Worm (Caenorhabditis elegans): ENCODE results near the gene C55A1.11.
"Not testable (repeated sequence)": the region's sequence is repeated elsewhere in the genome, so short reads cannot be mapped to it uniquely, and the experiment has no call there.

C55A1.11 gene

ce11 chrV:15661580-15661979 is 35.9 kb downstream of the C55A1.11 start (continued):
- no peak for TF ChIP-seq aptf-2 (GFP tag; conservative IDR thresholded peaks at IDR 0.05)

ce11 chrV:15664053-15664661 is 38.5 kb downstream of the C55A1.11 start:
- TF ChIP-seq hmg-1.2 (GFP tag; IDR thresholded peaks at IDR 0.05) (peak; percentile 40; the same call in 1 of the 2 replicates), nhr-80 (tag; optimal IDR thresholded peaks at IDR 0.05) (peak; percentile 45), attf-5 (GFP tag; optimal IDR thresholded peaks at IDR 0.05) (peak; percentile 33), Y67H2A.10 (GFP tag; conservative IDR thresholded peaks at IDR 0.05) (no peak), lag-1 (GFP tag; IDR thresholded peaks at IDR 0.05) (no peak), xnd-1 (tag; optimal IDR thresholded peaks at IDR 0.05) (no peak), dox-1 (GFP tag; IDR thresholded peaks at IDR 0.05) (0 out of 2 replicates have a peak, but pooled peaks have one; percentile 26), lin-35 (GFP tag; optimal IDR thresholded peaks at IDR 0.05) (no peak), cebp-1 (GFP tag; IDR thresholded peaks at IDR 0.05) (no peak), cebp-1 (tag; optimal IDR thresholded peaks at IDR 0.05) (peak; percentile 70)

ce11 chrV:15666718-15667117 is 41.1 kb downstream of the C55A1.11 start:
- TF ChIP-seq lir-1 (GFP tag; conservative IDR thresholded peaks at IDR 0.05) (0 out of 2 replicates have a peak, but pooled peaks have one; percentile 11), dox-1 (GFP tag; IDR thresholded peaks at IDR 0.05) (0 out of 2 replicates have a peak, but pooled peaks have one; percentile 49), tbp1 (GFP tag; optimal IDR thresholded peaks at IDR 0.05) (peak; percentile 25), fkh-3 (tag; optimal IDR thresholded peaks at IDR 0.05) (no peak), nhr-80 (tag; optimal IDR thresholded peaks at IDR 0.05) (peak; percentile 96), lsl-1 (GFP tag; optimal IDR thresholded peaks at IDR 0.05) (no peak), unc-62 (GFP tag; optimal IDR thresholded peaks at IDR 0.05) (peak; percentile 20), die-1 (tag; optimal IDR thresholded peaks at IDR 0.05) (no peak), nfyb-1 (GFP tag; IDR thresholded peaks at IDR 0.05) (0 out of 2 replicates have a peak, but pooled peaks have one; percentile 11), pha-4 (tag; optimal IDR thresholded peaks at IDR 0.05) (peak; percentile 72), let-607 (tag; optimal IDR thresholded peaks at IDR 0.05) (peak in 1 of 2 experiments; percentile 63), atf-7 (tag; optimal IDR thresholded peaks at IDR 0.05) (peak; percentile 64), ztf-22 (GFP tag; optimal IDR thresholded peaks at IDR 0.05) (peak; percentile 46), cebp-1 (GFP tag; IDR thresholded peaks at IDR 0.05) (peak; percentile 47; the same call in 1 of the 2 replicates), cebp-1 (tag; optimal IDR thresholded peaks at IDR 0.05) (no peak)

- not testable (repeated sequence) for TF ChIP-seq rpc-1 (optimal IDR thresholded peaks at IDR 0.05)
- TF ChIP-seq rpc-1 (tag; optimal IDR thresholded peaks at IDR 0.05), result peak; percentile 12
Observed at ce11 chrV:15668200-15668599, 42.5 kb downstream of the C55A1.11 start, which contains the start of gene F53E4.1. F53E4.1 (minus strand) TSS chrV:15668300.

- TF ChIP-seq nfyb-1 (GFP tag; IDR thresholded peaks at IDR 0.05), result no peak
Observed at ce11 chrV:15668870-15669269, 43.2 kb downstream of the C55A1.11 start, which contains the start of gene K06B4.4. K06B4.4 (plus strand) TSS chrV:15669170.

- not testable (repeated sequence) for TF ChIP-seq F55B11.4 (tag; optimal IDR thresholded peaks at IDR 0.05; ENCODE audit: borderline replicate concordance, insufficient read depth); akir-1 (GFP tag; optimal IDR thresholded peaks at IDR 0.05); dox-1 (GFP tag; IDR thresholded peaks at IDR 0.05)
Observed at ce11 chrV:15670139-15670538, 44.5 kb downstream of the C55A1.11 start, which contains the start of gene K06B4.15. K06B4.15 (plus strand) TSS chrV:15670439.

- no peak for TF ChIP-seq attf-6 (GFP tag; IDR thresholded peaks at IDR 0.05)
- no peak for TF ChIP-seq die-1 (tag; optimal IDR thresholded peaks at IDR 0.05)
- no peak for TF ChIP-seq unc-130 (GFP tag; optimal IDR thresholded peaks at IDR 0.05)
- TF ChIP-seq T07F8.4 (tag; optimal IDR thresholded peaks at IDR 0.05), result no peak
- TF ChIP-seq Y53G8AR.9 (GFP tag; conservative IDR thresholded peaks at IDR 0.05), result no peak
Observed at ce11 chrV:15673707-15674106, 48.0 kb downstream of the C55A1.11 start, which contains the start of gene nhr-51. nhr-51 (plus strand) TSS chrV:15674007.
